Worm (Caenorhabditis elegans): Measurements from ENCODE around the gene ceh-84.
"Not testable (repeated sequence)": the region's sequence is repeated elsewhere in the genome, so short reads cannot be mapped to it uniquely, and the experiment has no call there.

The ceh-84 gene

ce11 chrII:2030367-2030766 lies 29.7 kb upstream of the ceh-84 start, which contains the start of gene bath-3:
bath-3 (minus strand) TSS chrII:2030467.
- TF ChIP-seq nhr-129 (tag; optimal IDR thresholded peaks at IDR 0.05) (no peak), unc-62 (GFP tag; optimal IDR thresholded peaks at IDR 0.05) (no peak), nhr-77 (tag; optimal IDR thresholded peaks at IDR 0.05) (no peak), nhr-10 (tag; optimal IDR thresholded peaks at IDR 0.05) (no peak), mab-5 (tag; optimal IDR thresholded peaks at IDR 0.05) (no peak), alr-1 (tag; optimal IDR thresholded peaks at IDR 0.05) (no peak), fos-1 (tag; optimal IDR thresholded peaks at IDR 0.05) (no peak), nhr-12 (tag; optimal IDR thresholded peaks at IDR 0.05) (no peak)

- TF ChIP-seq sma-9 (GFP tag; optimal IDR thresholded peaks at IDR 0.05) (no peak), sma-9 (tag; optimal IDR thresholded peaks at IDR 0.05) (no peak), nhr-10 (tag; optimal IDR thresholded peaks at IDR 0.05) (no peak), sem-4 (tag; optimal IDR thresholded peaks at IDR 0.05) (no peak), alr-1 (tag; optimal IDR thresholded peaks at IDR 0.05) (no peak)
Observed at ce11 chrII:2028712-2029111, 28.1 kb upstream of the ceh-84 start, which contains the start of gene bath-1. bath-1 (minus strand) TSS chrII:2028812.

- TF ChIP-seq lin-39 (tag; optimal IDR thresholded peaks at IDR 0.05) (no peak), ceh-16 (tag; optimal IDR thresholded peaks at IDR 0.05) (no peak), unc-62 (GFP tag; optimal IDR thresholded peaks at IDR 0.05) (no peak), R02D3.7 (tag; optimal IDR thresholded peaks at IDR 0.05) (no peak), fos-1 (tag; optimal IDR thresholded peaks at IDR 0.05) (no peak), unc-39 (tag; optimal IDR thresholded peaks at IDR 0.05) (no peak), nhr-129 (tag; optimal IDR thresholded peaks at IDR 0.05) (no peak), lin-13 (GFP tag; optimal IDR thresholded peaks at IDR 0.05) (no peak), nhr-11 (tag; optimal IDR thresholded peaks at IDR 0.05) (no peak)
Observed at ce11 chrII:2026525-2026924, 25.9 kb upstream of the ceh-84 start, which contains the start of gene bath-21. bath-21 (minus strand) TSS chrII:2026625.

ce11 chrII:2023514-2023913 lies 22.9 kb upstream of the ceh-84 start, which contains the start of gene cya-2:
cya-2 (minus strand) TSS chrII:2023614.
- TF ChIP-seq nhr-12, mab-5, aly-2 (tag; optimal IDR thresholded peaks at IDR 0.05): not testable (repeated sequence)

ce11 chrII:2013856-2014255 lies 13.2 kb upstream of the ceh-84 start:
- TF ChIP-seq fos-1 (tag; optimal IDR thresholded peaks at IDR 0.05), result no peak
- TF ChIP-seq mbf-1 (tag; optimal IDR thresholded peaks at IDR 0.05), result no peak
- TF ChIP-seq ceh-82 (tag; optimal IDR thresholded peaks at IDR 0.05), result no peak

- no peak for TF ChIP-seq nhr-10 (tag; optimal IDR thresholded peaks at IDR 0.05)
- no peak for TF ChIP-seq nhr-129 (tag; optimal IDR thresholded peaks at IDR 0.05)
- no peak for TF ChIP-seq snpc-4 (tag; optimal IDR thresholded peaks at IDR 0.05)
- no peak for TF ChIP-seq skn-1 (tag; optimal IDR thresholded peaks at IDR 0.05)
- TF ChIP-seq unc-39 (tag; optimal IDR thresholded peaks at IDR 0.05), result no peak
- no peak for TF ChIP-seq sma-3 (GFP tag; optimal IDR thresholded peaks at IDR 0.05)
- no peak for TF ChIP-seq mdl-1 (tag; optimal IDR thresholded peaks at IDR 0.05)
- TF ChIP-seq unc-62 (GFP tag; optimal IDR thresholded peaks at IDR 0.05), result no peak
- no peak for TF ChIP-seq Y55F3AM.14 (GFP tag; optimal IDR thresholded peaks at IDR 0.05)
- TF ChIP-seq nhr-25 (tag; optimal IDR thresholded peaks at IDR 0.05), result no peak
- TF ChIP-seq peb-1 (tag; optimal IDR thresholded peaks at IDR 0.05), result no peak
- TF ChIP-seq ceh-82 (tag; optimal IDR thresholded peaks at IDR 0.05), result no peak
- no peak for TF ChIP-seq ceh-16 (tag; optimal IDR thresholded peaks at IDR 0.05)
Observed at ce11 chrII:2012698-2013097, 12.1 kb upstream of the ceh-84 start, which contains the start of gene F59H6.15. F59H6.15 (plus strand) TSS chrII:2012998.

ce11 chrII:2011179-2011578 lies 10.6 kb upstream of the ceh-84 start:
- TF ChIP-seq snpc-4 (tag; optimal IDR thresholded peaks at IDR 0.05) (no peak), peb-1 (tag; optimal IDR thresholded peaks at IDR 0.05) (no peak), Y55F3AM.14 (GFP tag; optimal IDR thresholded peaks at IDR 0.05) (no peak), nhr-77 (tag; optimal IDR thresholded peaks at IDR 0.05) (no peak), sma-3 (GFP tag; optimal IDR thresholded peaks at IDR 0.05) (no peak), mab-5 (tag; optimal IDR thresholded peaks at IDR 0.05) (no peak), elt-1 (tag; optimal IDR thresholded peaks at IDR 0.05) (no peak), gmeb-1 (tag; optimal IDR thresholded peaks at IDR 0.05) (no peak), C34F6.9 (tag; optimal IDR thresholded peaks at IDR 0.05) (no peak), unc-55 (GFP tag; optimal IDR thresholded peaks at IDR 0.05) (no peak), unc-39 (tag; optimal IDR thresholded peaks at IDR 0.05) (no peak)
